Fruit fly (Drosophila melanogaster) whole organism, embryonic: ENCODE data around the gene dj-1beta.

Experiments used
- CG10209 ChIP-seq: fragments of 200-800 bp; sonication (Bioruptor generic); optimal IDR thresholded peaks from 3 replicates; lab custom pipeline; 2017; ENCODE audit warnings: missing biosample characterization, mild to moderate bottlenecking, missing genetic modification characterization, missing genetic modification reagents
- CG14667 ChIP-seq: fragments of 200-800 bp; sonication (Bioruptor generic); IDR thresholded peaks from 2 replicates; pipeline ENCODE4 v1.3.6; 2022; ENCODE audit warnings: missing biosample characterization, missing genetic modification characterization
- CG16863 ChIP-seq: fragments of 200-800 bp; sonication (Bioruptor generic); optimal IDR thresholded peaks from 3 replicates; lab custom pipeline; 2016; ENCODE audit warnings: missing biosample characterization, missing genetic modification characterization
- CG17568 ChIP-seq: fragments of 200-800 bp; sonication (Bioruptor generic); optimal IDR thresholded peaks from 2 replicates; lab custom pipeline; 2018; ENCODE audit warnings: missing biosample characterization, mild to moderate bottlenecking, missing genetic modification characterization, moderate library complexity
- CG1792 ChIP-seq: fragments of 200-800 bp; sonication (Bioruptor generic); optimal IDR thresholded peaks from 2 replicates; lab custom pipeline; 2016; ENCODE audit warnings: missing biosample characterization, missing genetic modification characterization
- CG2120 ChIP-seq: fragments of 200-800 bp; sonication (Bioruptor generic); optimal IDR thresholded peaks from 3 replicates; lab custom pipeline; 2016; ENCODE audit warnings: missing biosample characterization, missing genetic modification characterization
- CG3407 ChIP-seq: fragments of 200-800 bp; sonication (Bioruptor generic); optimal IDR thresholded peaks from 2 replicates; lab custom pipeline; 2018; ENCODE audit warnings: missing biosample characterization, mild to moderate bottlenecking, missing genetic modification characterization
- CG34422 ChIP-seq: fragments of 200-800 bp; sonication (Bioruptor generic); IDR thresholded peaks from 3 replicates; pipeline ENCODE4 v1.3.6; 2022; ENCODE audit warnings: missing biosample characterization, missing genetic modification characterization
- CG3726 ChIP-seq: fragments of 200-800 bp; sonication (Bioruptor generic); IDR thresholded peaks from 3 replicates; pipeline ENCODE4, ENCODE4 v1.3.6; 2022; ENCODE audit warnings: missing biosample characterization, missing genetic modification characterization
- CG6175 ChIP-seq: fragments of 200-800 bp; sonication (Bioruptor generic); IDR thresholded peaks from 3 replicates; pipeline ENCODE4 v1.3.6; 2022; ENCODE audit warnings: missing biosample characterization, missing genetic modification characterization
- CG6689 ChIP-seq: fragments of 200-800 bp; sonication (Bioruptor generic); IDR thresholded peaks from 2 replicates; pipeline ENCODE4 v1.3.6; 2022; ENCODE audit warnings: missing biosample characterization, missing genetic modification characterization
- CG7357 ChIP-seq: fragments of 200-800 bp; sonication (Bioruptor generic); IDR thresholded peaks from 3 replicates; pipeline ENCODE4 v1.3.6; 2022; ENCODE audit warnings: missing biosample characterization, missing genetic modification characterization
- CG7963 ChIP-seq: fragments of 200-800 bp; sonication (Bioruptor generic); IDR thresholded peaks from 3 replicates; pipeline ENCODE4 v1.3.6; 2022; ENCODE audit warnings: missing biosample characterization, missing genetic modification characterization; ENCODE audit not compliant: partially characterized antibody
- CG8359 ChIP-seq: fragments of 200-800 bp; sonication (Bioruptor generic); optimal IDR thresholded peaks from 2 replicates; lab custom pipeline; 2017; ENCODE audit warnings: missing biosample characterization, mild to moderate bottlenecking, missing genetic modification characterization, borderline replicate concordance
- CG8944 ChIP-seq: fragments of 200-800 bp; sonication (Bioruptor generic); optimal IDR thresholded peaks from 3 replicates; lab custom pipeline; 2016; ENCODE audit warnings: missing biosample characterization, missing genetic modification characterization
- CG9437 ChIP-seq: fragments of 200-800 bp; sonication (Bioruptor generic); optimal IDR thresholded peaks from 2 replicates; lab custom pipeline; 2018; ENCODE audit warnings: missing biosample characterization, mild to moderate bottlenecking, missing genetic modification characterization
- CG9727 ChIP-seq: fragments of 200-800 bp; sonication (Bioruptor generic); optimal IDR thresholded peaks from 3 replicates; lab custom pipeline; 2017; ENCODE audit warnings: missing biosample characterization, mild to moderate bottlenecking, missing genetic modification characterization
- CG9932 ChIP-seq: fragments of 200-800 bp; sonication (Bioruptor generic); IDR thresholded peaks from 2 replicates; pipeline ENCODE4 v1.3.6; 2022; ENCODE audit warnings: missing biosample characterization, missing genetic modification characterization
- E2f2 ChIP-seq: fragments of 200-800 bp; sonication (Bioruptor generic); IDR thresholded peaks from 2 replicates; pipeline ENCODE4 v1.3.6; 2022; ENCODE audit warnings: missing biosample characterization, missing genetic modification characterization
- H15 ChIP-seq: fragments of 200-800 bp; sonication (Bioruptor generic); IDR thresholded peaks from 3 replicates; pipeline ENCODE4 v1.3.6; 2022; ENCODE audit warnings: missing biosample characterization, missing genetic modification characterization
- HHEX ChIP-seq: fragments of 200-800 bp; sonication (Bioruptor generic); optimal IDR thresholded peaks from 3 replicates; lab custom pipeline; 2017; ENCODE audit warnings: missing biosample characterization, mild to moderate bottlenecking, missing genetic modification characterization, missing genetic modification reagents
- Hr39 ChIP-seq: fragments of >200 bp; optimal IDR thresholded peaks from 2 replicates; lab custom pipeline; 2017
- MESR4 ChIP-seq: fragments of 200-800 bp; sonication (Bioruptor generic); optimal IDR thresholded peaks from 2 replicates; lab custom pipeline; 2018; ENCODE audit warnings: missing biosample characterization, mild to moderate bottlenecking, missing genetic modification characterization, moderate library complexity
- MTF-1 ChIP-seq: fragments of 200-800 bp; sonication (Bioruptor generic); optimal IDR thresholded peaks from 2 replicates; lab custom pipeline; 2018; ENCODE audit warnings: missing biosample characterization, mild to moderate bottlenecking, missing genetic modification characterization, borderline replicate concordance
- Meics ChIP-seq: fragments of 200-800 bp; sonication (Bioruptor generic); optimal IDR thresholded peaks from 2 replicates; lab custom pipeline; 2017; ENCODE audit warnings: missing biosample characterization, mild to moderate bottlenecking, missing genetic modification characterization
- PHDP ChIP-seq: fragments of 200-800 bp; sonication (Bioruptor generic); optimal IDR thresholded peaks from 3 replicates; lab custom pipeline; 2018; ENCODE audit warnings: missing biosample characterization, mild to moderate bottlenecking, missing genetic modification characterization, moderate library complexity
- Sox100B ChIP-seq: fragments of 200-800 bp; sonication (Bioruptor generic); optimal IDR thresholded peaks from 3 replicates; lab custom pipeline; 2018; ENCODE audit warnings: missing biosample characterization, mild to moderate bottlenecking, missing genetic modification characterization
- bab2 ChIP-seq: fragments of 200-800 bp; sonication (Bioruptor generic); optimal IDR thresholded peaks from 2 replicates; lab custom pipeline; 2016; ENCODE audit warnings: missing biosample characterization, missing genetic modification characterization
- cg ChIP-seq: fragments of 200-800 bp; sonication (Bioruptor generic); optimal IDR thresholded peaks from 3 replicates; lab custom pipeline; 2019; ENCODE audit warnings: missing biosample characterization, mild to moderate bottlenecking, missing genetic modification characterization, moderate library complexity
- chif ChIP-seq, 2 experiments: fragments of 200-800 bp; sonication (Bioruptor generic); optimal IDR thresholded peaks; 3 replicates each; lab custom pipeline; 2016; ENCODE audit warnings: missing biosample characterization in 2 of 2, missing genetic modification characterization in 2 of 2
- chm ChIP-seq: fragments of 200-800 bp; sonication (Bioruptor generic); IDR thresholded peaks from 2 replicates; pipeline ENCODE4 v1.3.6; 2022; ENCODE audit warnings: missing biosample characterization, missing genetic modification characterization
- crol ChIP-seq: fragments of 200-800 bp; sonication (Bioruptor generic); IDR thresholded peaks from 2 replicates; pipeline ENCODE4 v1.3.6; 2022; ENCODE audit warnings: missing biosample characterization, missing genetic modification characterization
- da ChIP-seq: fragments of 200-800 bp; sonication (Bioruptor generic); optimal IDR thresholded peaks from 2 replicates; lab custom pipeline; 2016; ENCODE audit warnings: missing biosample characterization, missing genetic modification characterization
- gem ChIP-seq: fragments of 200-800 bp; sonication (Bioruptor generic); optimal IDR thresholded peaks from 2 replicates; lab custom pipeline; 2019; ENCODE audit warnings: missing biosample characterization, mild to moderate bottlenecking, missing genetic modification characterization, moderate library complexity
- grn ChIP-seq: fragments of 200-800 bp; sonication (Bioruptor generic); optimal IDR thresholded peaks from 3 replicates; lab custom pipeline; 2017; ENCODE audit warnings: missing biosample characterization, missing genetic modification characterization
- ham ChIP-seq: fragments of 200-800 bp; sonication (Bioruptor generic); IDR thresholded peaks from 2 replicates; pipeline ENCODE4 v1.3.6; 2022; ENCODE audit warnings: missing biosample characterization, missing genetic modification characterization
- hb ChIP-seq: fragments of 200-800 bp; sonication (Bioruptor generic); IDR thresholded peaks from 3 replicates; pipeline ENCODE4 v1.3.6; 2022; ENCODE audit warnings: missing biosample characterization, missing genetic modification characterization; ENCODE audit not compliant: partially characterized antibody
- klu ChIP-seq: fragments of 200-800 bp; sonication (Bioruptor generic); IDR thresholded peaks from 2 replicates; pipeline ENCODE4 v1.3.6; 2022; ENCODE audit warnings: missing biosample characterization, missing genetic modification characterization
- nom ChIP-seq: fragments of 200-800 bp; sonication (Bioruptor generic); optimal IDR thresholded peaks from 2 replicates; lab custom pipeline; 2017; ENCODE audit warnings: missing biosample characterization, missing genetic modification characterization, mild to moderate bottlenecking, moderate library complexity, missing genetic modification reagents
- org-1 ChIP-seq: fragments of 200-800 bp; sonication (Bioruptor generic); optimal IDR thresholded peaks from 2 replicates; lab custom pipeline; 2017; ENCODE audit warnings: missing biosample characterization, missing genetic modification characterization
- pan ChIP-seq, 4 experiments: fragments of >200 bp in 3 of 4; fragments of 200-800 bp in 1 of 4; sonication (Bioruptor generic) in 1 of 4; optimal IDR thresholded peaks in 3 of 4; IDR thresholded peaks in 1 of 4; 2 replicates each; pipeline versions ENCODE4 v1.3.6 to Lab custom; 2017 to 2022; ENCODE audit warnings: missing biosample characterization in 2 of 4, missing genetic modification characterization in 2 of 4, mixed read lengths in 1 of 4
- peb ChIP-seq: fragments of 200-800 bp; sonication (Bioruptor generic); IDR thresholded peaks from 2 replicates; pipeline ENCODE4 v1.3.6; 2022; ENCODE audit warnings: missing biosample characterization, missing genetic modification characterization
- prd ChIP-seq, 3 experiments: fragments of >200 bp in 2 of 3; fragments of 200-800 bp in 1 of 3; sonication (Bioruptor generic) in 1 of 3; optimal IDR thresholded peaks in 2 of 3; IDR thresholded peaks in 1 of 3; 2 replicates in 2 of 3; 3 replicates in 1 of 3; pipeline versions ENCODE4 v1.3.6 to Lab custom; 2017 to 2022; ENCODE audit warnings: missing biosample characterization in 1 of 3, missing genetic modification characterization in 1 of 3
- pum ChIP-seq: fragments of 200-800 bp; sonication (Bioruptor generic); optimal IDR thresholded peaks from 2 replicates; lab custom pipeline; 2016; ENCODE audit warnings: missing biosample characterization, missing genetic modification characterization
- row ChIP-seq: fragments of 200-800 bp; sonication (Bioruptor generic); IDR thresholded peaks from 3 replicates; pipeline ENCODE4 v1.3.6; 2022; ENCODE audit warnings: missing biosample characterization, missing genetic modification characterization
- sens ChIP-seq: fragments of 200-800 bp; sonication (Bioruptor generic); peaks from one replicate; lab custom pipeline; 2016; ENCODE audit warnings: missing biosample characterization, missing genetic modification characterization
- unpg ChIP-seq: fragments of 200-800 bp; sonication (Bioruptor generic); optimal IDR thresholded peaks from 3 replicates; lab custom pipeline; 2018; ENCODE audit warnings: missing biosample characterization, mild to moderate bottlenecking, missing genetic modification characterization, moderate library complexity
- vfl ChIP-seq: fragments of 200-800 bp; sonication (Bioruptor generic); optimal IDR thresholded peaks from 2 replicates; lab custom pipeline; 2016; ENCODE audit warnings: missing biosample characterization, missing genetic modification characterization

dj-1beta gene

dm6 chr3R:30814597-30815252 is 7.8 kb downstream of the dj-1beta start (continued):
- no peak for TF ChIP-seq prd (optimal IDR thresholded peaks at IDR 0.05; lab: Kevin White, UChicago)
- TF ChIP-seq prd (GFP tag; IDR thresholded peaks at IDR 0.05; lab: Robert Waterston, UW): peak; percentile 40; the same call in 1 of the 3 replicates
- TF ChIP-seq cg (GFP tag; lab: Kevin White, UChicago): no peak
- no peak for TF ChIP-seq pan (optimal IDR thresholded peaks at IDR 0.05; lab: Kevin White, UChicago)
- peak in 1 of 2 experiments; percentile 45 for TF ChIP-seq pan (GFP tag; optimal IDR thresholded peaks at IDR 0.05 in 1 of 2, IDR thresholded peaks at IDR 0.05 in 1 of 2)
- TF ChIP-seq HHEX (GFP tag; lab: Kevin White, UChicago): peak; percentile 21
- peak; percentile 27 for TF ChIP-seq unpg (GFP tag; lab: Kevin White, UChicago)
- peak; percentile 67 for TF ChIP-seq row (GFP tag; lab: Robert Waterston, UW)
- no peak for TF ChIP-seq CG9437 (GFP tag; lab: Kevin White, UChicago)
- TF ChIP-seq sens (GFP tag; lab: Kevin White, UChicago): peak; percentile 88
- TF ChIP-seq E2f2 (GFP tag; lab: Robert Waterston, UW): 0 out of 2 replicates have a peak, but pooled peaks have one; percentile 32
- TF ChIP-seq Sox100B (GFP tag; lab: Kevin White, UChicago): no peak
- TF ChIP-seq da (GFP tag; lab: Kevin White, UChicago): no peak
- TF ChIP-seq ham (GFP tag; lab: Robert Waterston, UW): no peak
- TF ChIP-seq crol (GFP tag; lab: Robert Waterston, UW): no peak
- no peak for TF ChIP-seq vfl (GFP tag; lab: Kevin White, UChicago)
- no peak for TF ChIP-seq CG6689 (GFP tag; lab: Robert Waterston, UW)
- 0 out of 2 replicates have a peak, but pooled peaks have one; percentile 13 for TF ChIP-seq CG14667 (GFP tag; lab: Robert Waterston, UW)
- TF ChIP-seq CG1792 (GFP tag; lab: Kevin White, UChicago): peak; percentile 3
- no peak for TF ChIP-seq nom (GFP tag; lab: Kevin White, UChicago)
- TF ChIP-seq CG10209 (GFP tag; lab: Kevin White, UChicago): peak; percentile 8
- TF ChIP-seq grn (GFP tag; lab: Kevin White, UChicago): no peak
- 0 out of 3 replicates have a peak, but pooled peaks have one; percentile 34 for TF ChIP-seq CG3726 (GFP tag; lab: Robert Waterston, UW)
- peak; percentile 18 for TF ChIP-seq PHDP (tag; lab: Kevin White, UChicago)
- TF ChIP-seq klu: no peak
- TF ChIP-seq Hr39 (lab: Kevin White, UChicago): no peak
- no peak for TF ChIP-seq CG17568 (GFP tag; lab: Kevin White, UChicago)
- peak; percentile 11; the same call in 1 of the 3 replicates for TF ChIP-seq CG7357 (GFP tag; lab: Robert Waterston, UW)
- peak; percentile 23 for TF ChIP-seq CG16863 (GFP tag; lab: Kevin White, UChicago)
- TF ChIP-seq CG7963: no peak
- peak; percentile 36 for TF ChIP-seq CG8359 (GFP tag; lab: Kevin White, UChicago)
- peak; percentile 21 for TF ChIP-seq pum (GFP tag; lab: Kevin White, UChicago)
- TF ChIP-seq CG34422 (GFP tag; lab: Robert Waterston, UW): 0 out of 3 replicates have a peak, but pooled peaks have one; percentile 31
- TF ChIP-seq bab2 (GFP tag; lab: Kevin White, UChicago): peak; percentile 9
- peak; percentile 31 for TF ChIP-seq Meics (GFP tag; lab: Kevin White, UChicago)
- no peak for TF ChIP-seq chm
- no peak for TF ChIP-seq CG9727
- TF ChIP-seq hb (GFP tag; lab: Robert Waterston, UW): 0 out of 3 replicates have a peak, but pooled peaks have one; percentile 16
- 0 out of 2 replicates have a peak, but pooled peaks have one; percentile 9 for TF ChIP-seq peb (GFP tag; lab: Robert Waterston, UW)
- TF ChIP-seq H15 (GFP tag; lab: Robert Waterston, UW): 0 out of 3 replicates have a peak, but pooled peaks have one; percentile 47
- TF ChIP-seq CG8944 (GFP tag; lab: Kevin White, UChicago): peak; percentile 3
- peak; percentile 10; the same call in 1 of the 3 replicates for TF ChIP-seq CG6175 (GFP tag; lab: Robert Waterston, UW)
- no peak for TF ChIP-seq MTF-1 (GFP tag; lab: Kevin White, UChicago)
- peak; percentile 28 for TF ChIP-seq org-1
- peak in 1 of 2 experiments; percentile 49 for TF ChIP-seq chif (GFP tag; optimal IDR thresholded peaks at IDR 0.05; lab: Kevin White, UChicago)
- TF ChIP-seq CG9932 (GFP tag; lab: Robert Waterston, UW): 0 out of 2 replicates have a peak, but pooled peaks have one; percentile 14
- TF ChIP-seq MESR4 (GFP tag; lab: Kevin White, UChicago): no peak
- TF ChIP-seq gem: peak; percentile 54
- TF ChIP-seq CG2120: peak; percentile 54
- TF ChIP-seq CG3407: no peak
